Fruit fly (Drosophila melanogaster): ENCODE results near the gene CG5282.
A peak's percentile ranks its signal among the peaks of the same experiment; 100 is the strongest.

CG5282 gene

dm6 chr3L:20402665-20403492, 23.0 kb downstream of the CG5282 start (continued):
- no peak for TF ChIP-seq her (GFP tag; optimal IDR thresholded peaks at IDR 0.05)
- no peak for TF ChIP-seq CG8478 (optimal IDR thresholded peaks at IDR 0.05)
- TF ChIP-seq Dbx (GFP tag; IDR thresholded peaks at IDR 0.05) = no peak
- 0 out of 2 replicates have a peak, but pooled peaks have one; percentile 49 for TF ChIP-seq CG8765 (GFP tag; IDR thresholded peaks at IDR 0.05)
- TF ChIP-seq repo (GFP tag; optimal IDR thresholded peaks at IDR 0.05) = no peak
- no peak for TF ChIP-seq gfzf (GFP tag; optimal IDR thresholded peaks at IDR 0.05)
- TF ChIP-seq hbn (GFP tag; IDR thresholded peaks at IDR 0.05; ENCODE audit: partially characterized antibody) = no peak
- TF ChIP-seq pho (GFP tag; optimal IDR thresholded peaks at IDR 0.05) = no peak
- peak; percentile 75 for TF ChIP-seq zfh1 (GFP tag; IDR thresholded peaks at IDR 0.05)
- peak; percentile 39 for TF ChIP-seq Ssrp (tag; optimal IDR thresholded peaks at IDR 0.05)
- TF ChIP-seq CTCF (GFP tag; optimal IDR thresholded peaks at IDR 0.05) = no peak
- TF ChIP-seq fd3F (GFP tag; optimal IDR thresholded peaks at IDR 0.05) = no peak
- peak; percentile 43 for TF ChIP-seq CG7839 (tag; optimal IDR thresholded peaks at IDR 0.05)
- TF ChIP-seq ase (GFP tag; IDR thresholded peaks at IDR 0.05) = no peak
- TF ChIP-seq gcm2 (GFP tag; optimal IDR thresholded peaks at IDR 0.05) = no peak
- peak; percentile 79 for TF ChIP-seq kni (GFP tag; optimal IDR thresholded peaks at IDR 0.05)
- no peak for TF ChIP-seq CG3838 (GFP tag; optimal IDR thresholded peaks at IDR 0.05)
- TF ChIP-seq tin (GFP tag; optimal IDR thresholded peaks at IDR 0.05) = no peak
- TF ChIP-seq CG1792 (GFP tag; optimal IDR thresholded peaks at IDR 0.05) = no peak
- no peak for TF ChIP-seq slp2 (GFP tag; optimal IDR thresholded peaks at IDR 0.05)
- TF ChIP-seq Hmx (GFP tag; optimal IDR thresholded peaks at IDR 0.05) = no peak
- TF ChIP-seq CG18476 (GFP tag; optimal IDR thresholded peaks at IDR 0.05) = no peak
- no peak for TF ChIP-seq CG8359 (GFP tag; optimal IDR thresholded peaks at IDR 0.05; ENCODE audit: borderline replicate concordance)
- TF ChIP-seq Stat92E (GFP tag; optimal IDR thresholded peaks at IDR 0.05) = peak in 1 of 3 experiments; percentile 10
- no peak for TF ChIP-seq CG11247 (GFP tag; IDR thresholded peaks at IDR 0.05)
- no peak for TF ChIP-seq Lpt (GFP tag; optimal IDR thresholded peaks at IDR 0.05)
- TF ChIP-seq zen2 (GFP tag; IDR thresholded peaks at IDR 0.05; ENCODE audit: partially characterized antibody) = no peak
- TF ChIP-seq twi (tag; optimal IDR thresholded peaks at IDR 0.05) = peak; percentile 85
- no peak for TF ChIP-seq CG2202 (tag; optimal IDR thresholded peaks at IDR 0.05)
- TF ChIP-seq phol (tag; optimal IDR thresholded peaks at IDR 0.05) = peak; percentile 56
- TF ChIP-seq corto (GFP tag; optimal IDR thresholded peaks at IDR 0.05) = peak; percentile 57
- TF ChIP-seq Trl (optimal IDR thresholded peaks at IDR 0.05) = no peak
- peak; percentile 7 for TF ChIP-seq Trl (GFP tag; optimal IDR thresholded peaks at IDR 0.05)
- TF ChIP-seq mirr (GFP tag; optimal IDR thresholded peaks at IDR 0.05) = no peak
- 0 out of 3 replicates have a peak, but pooled peaks have one; percentile 13 for TF ChIP-seq ken (GFP tag; IDR thresholded peaks at IDR 0.05)
- no peak for TF ChIP-seq CG14050 (GFP tag; IDR thresholded peaks at IDR 0.05)
- no peak for TF ChIP-seq CG6175 (GFP tag; IDR thresholded peaks at IDR 0.05)
- TF ChIP-seq mam (GFP tag; optimal IDR thresholded peaks at IDR 0.05) = no peak
- TF ChIP-seq nmo (GFP tag; optimal IDR thresholded peaks at IDR 0.05) = peak; percentile 44
- no peak for TF ChIP-seq Taf1 (GFP tag; IDR thresholded peaks at IDR 0.05)
- TF ChIP-seq CG14860 (GFP tag; IDR thresholded peaks at IDR 0.05; ENCODE audit: partially characterized antibody) = no peak
- no peak for TF ChIP-seq H15 (GFP tag; IDR thresholded peaks at IDR 0.05)
- peak; percentile 6 for TF ChIP-seq CG12236 (GFP tag; optimal IDR thresholded peaks at IDR 0.05)
- TF ChIP-seq wor (GFP tag; IDR thresholded peaks at IDR 0.05) = no peak
- no peak for TF ChIP-seq lab (GFP tag; optimal IDR thresholded peaks at IDR 0.05)
- TF ChIP-seq CG17829 (tag; optimal IDR thresholded peaks at IDR 0.05) = peak; percentile 66
- peak; percentile 14 for TF ChIP-seq CG7786 (GFP tag; optimal IDR thresholded peaks at IDR 0.05)
- no peak for TF ChIP-seq CG34224 (GFP tag; IDR thresholded peaks at IDR 0.05; ENCODE audit: partially characterized antibody)
- TF ChIP-seq CG7745 (tag; optimal IDR thresholded peaks at IDR 0.05) = no peak
- TF ChIP-seq pfk (GFP tag; optimal IDR thresholded peaks at IDR 0.05) = no peak
- no peak for TF ChIP-seq CG3163 (GFP tag; optimal IDR thresholded peaks at IDR 0.05)

Data from whole organism, embryonic.